Worm (Caenorhabditis elegans) whole organism, L1 larva: ENCODE results near the gene Y49E10.10.

Experiments used
- C04F5.9 ChIP-seq: sonication (generic microtip); optimal IDR thresholded peaks from 2 replicates; lab custom pipeline; 2016; ENCODE audit warnings: missing genetic modification characterization, missing compliant biosample characterization
- C16A3.4 ChIP-seq: fragments of 150-350 bp; optimal IDR thresholded peaks from 2 replicates; lab custom pipeline; 2014; ENCODE audit warnings: missing biosample characterization, missing genetic modification characterization
- C34B4.2 ChIP-seq: sonication (generic microtip); optimal IDR thresholded peaks from 2 replicates; lab custom pipeline; 2017; ENCODE audit warnings: mild to moderate bottlenecking, missing genetic modification characterization, missing compliant biosample characterization
- blmp-1 ChIP-seq: fragments of 150-350 bp; optimal IDR thresholded peaks from 2 replicates; lab custom pipeline; 2014; ENCODE audit warnings: missing biosample characterization, missing genetic modification characterization
- ceh-63 ChIP-seq: fragments of 200-800 bp; sonication (Bioruptor generic); optimal IDR thresholded peaks from 2 replicates; lab custom pipeline; 2018; ENCODE audit warnings: mild to moderate bottlenecking, missing genetic modification characterization, missing compliant biosample characterization
- ceh-8 ChIP-seq: fragments of 200-800 bp; sonication (Bioruptor generic); optimal IDR thresholded peaks from 2 replicates; lab custom pipeline; 2018; ENCODE audit warnings: mild to moderate bottlenecking, missing genetic modification characterization, moderate library complexity, missing compliant biosample characterization
- ceh-82 ChIP-seq, 3 experiments: fragments of 150-350 bp in 1 of 3; sonication (generic microtip) in 2 of 3; optimal IDR thresholded peaks; 2 replicates each; lab custom pipeline; 2014 to 2017; ENCODE audit warnings: missing biosample characterization in 3 of 3, missing genetic modification characterization in 3 of 3
- ces-1 ChIP-seq: fragments of 150-350 bp; optimal IDR thresholded peaks from 2 replicates; lab custom pipeline; 2014; ENCODE audit warnings: missing biosample characterization, missing genetic modification reagents, missing genetic modification characterization
- efl-1 ChIP-seq, 4 experiments: fragments of 150-350 bp; optimal IDR thresholded peaks in 3 of 4; peaks in 1 of 4; 1 replicate in 1 of 4; 2 replicates in 3 of 4; lab custom pipeline; 2014; ENCODE audit warnings: missing biosample characterization in 2 of 4, missing genetic modification characterization in 2 of 4, missing genetic modification reagents in 2 of 4
- elt-2 ChIP-seq: sonication (generic microtip); optimal IDR thresholded peaks from 2 replicates; lab custom pipeline; 2016; ENCODE audit warnings: missing genetic modification characterization, mild to moderate bottlenecking, inconsistent platforms, missing compliant biosample characterization, missing genetic modification reagents
- ets-5 ChIP-seq: fragments of 200-800 bp; sonication (Bioruptor generic); IDR thresholded peaks from 2 replicates; pipeline ENCODE4 v1.3.6; 2022; ENCODE audit warnings: missing genetic modification characterization, missing compliant biosample characterization
- fkh-4 ChIP-seq: sonication (generic microtip); optimal IDR thresholded peaks from 2 replicates; lab custom pipeline; 2016; ENCODE audit warnings: missing compliant biosample characterization, missing genetic modification characterization, borderline replicate concordance
- fkh-8 ChIP-seq: sonication (generic microtip); optimal IDR thresholded peaks from 2 replicates; lab custom pipeline; 2016; ENCODE audit warnings: mild to moderate bottlenecking, missing genetic modification characterization, missing compliant biosample characterization
- hlh-4 ChIP-seq: sonication (generic microtip); optimal IDR thresholded peaks from 2 replicates; lab custom pipeline; 2016; ENCODE audit warnings: mild to moderate bottlenecking, missing genetic modification characterization, missing compliant biosample characterization
- irx-1 ChIP-seq: sonication (generic microtip); optimal IDR thresholded peaks from 2 replicates; lab custom pipeline; 2016; ENCODE audit warnings: missing genetic modification characterization, missing compliant biosample characterization
- isw-1 ChIP-seq: fragments of 200-800 bp; sonication (Bioruptor generic); IDR thresholded peaks from 2 replicates; pipeline ENCODE4 v1.3.6; 2022; ENCODE audit warnings: missing genetic modification characterization, missing compliant biosample characterization
- lin-13 ChIP-seq: fragments of 150-350 bp; optimal IDR thresholded peaks from 2 replicates; lab custom pipeline; 2014; ENCODE audit warnings: missing biosample characterization, missing genetic modification reagents, missing genetic modification characterization
- lin-15B ChIP-seq: fragments of 150-350 bp; sonication (generic microtip); optimal IDR thresholded peaks from 3 replicates; lab custom pipeline; 2014; ENCODE audit warnings: missing biosample characterization, missing genetic modification characterization
- lin-35 ChIP-seq, 2 experiments: fragments of 150-350 bp; optimal IDR thresholded peaks; 2 replicates each; lab custom pipeline; 2014; ENCODE audit warnings: missing biosample characterization in 2 of 2, missing genetic modification characterization in 2 of 2, missing genetic modification reagents in 2 of 2
- lin-39 ChIP-seq: fragments of 150-350 bp; optimal IDR thresholded peaks from 2 replicates; lab custom pipeline; 2014; ENCODE audit warnings: missing biosample characterization, missing genetic modification reagents, missing genetic modification characterization
- mab-9 ChIP-seq: fragments of 200-800 bp; sonication (Bioruptor generic); IDR thresholded peaks from 2 replicates; pipeline ENCODE4 v1.3.6; 2022; ENCODE audit warnings: missing genetic modification reagents, missing genetic modification characterization, missing compliant biosample characterization
- mef-2 ChIP-seq: fragments of 150-350 bp; optimal IDR thresholded peaks from 2 replicates; lab custom pipeline; 2014; ENCODE audit warnings: missing biosample characterization, missing genetic modification characterization
- nhr-11 ChIP-seq: fragments of 150-350 bp; optimal IDR thresholded peaks from 2 replicates; lab custom pipeline; 2014; ENCODE audit warnings: missing biosample characterization, missing genetic modification characterization
- nhr-12 ChIP-seq: sonication (generic microtip); optimal IDR thresholded peaks from 2 replicates; lab custom pipeline; 2017; ENCODE audit warnings: missing biosample characterization, missing genetic modification characterization
- nhr-19 ChIP-seq: fragments of 200-800 bp; sonication (Bioruptor generic); conservative IDR thresholded peaks from 2 replicates; pipeline ENCODE4 v1.3.6; 2022; ENCODE audit warnings: missing genetic modification characterization, missing compliant biosample characterization
- nhr-20 ChIP-seq: sonication (generic microtip); optimal IDR thresholded peaks from 2 replicates; lab custom pipeline; 2016; ENCODE audit warnings: mild to moderate bottlenecking, missing genetic modification characterization, missing compliant biosample characterization
- nhr-28 ChIP-seq: fragments of 150-350 bp; optimal IDR thresholded peaks from 2 replicates; lab custom pipeline; 2014; ENCODE audit warnings: missing biosample characterization, missing genetic modification characterization
- nhr-47 ChIP-seq: sonication (generic microtip); optimal IDR thresholded peaks from 2 replicates; lab custom pipeline; 2016; ENCODE audit warnings: mild to moderate bottlenecking, missing genetic modification characterization, moderate library complexity, missing compliant biosample characterization
- nhr-76 ChIP-seq: sonication (generic microtip); optimal IDR thresholded peaks from 2 replicates; lab custom pipeline; 2017; ENCODE audit warnings: missing biosample characterization, missing genetic modification characterization
- nhr-84 ChIP-seq: sonication (generic microtip); optimal IDR thresholded peaks from 2 replicates; lab custom pipeline; 2017; ENCODE audit warnings: missing biosample characterization, missing genetic modification characterization
- nhr-85 ChIP-seq: sonication (generic microtip); peaks from one replicate; lab custom pipeline; 2016; ENCODE audit warnings: missing genetic modification characterization, inconsistent platforms, missing compliant biosample characterization
- nhr-90 ChIP-seq: sonication (generic microtip); optimal IDR thresholded peaks from 2 replicates; lab custom pipeline; 2016; ENCODE audit warnings: mild to moderate bottlenecking, missing genetic modification characterization, missing compliant biosample characterization; ENCODE audit not compliant: poor library complexity
- rnt-1 ChIP-seq: sonication (generic microtip); optimal IDR thresholded peaks from 2 replicates; lab custom pipeline; 2016; ENCODE audit warnings: mild to moderate bottlenecking, missing genetic modification characterization, moderate library complexity, missing compliant biosample characterization
- skn-1 ChIP-seq: fragments of 150-350 bp; optimal IDR thresholded peaks from 2 replicates; lab custom pipeline; 2014; ENCODE audit warnings: missing biosample characterization, missing genetic modification characterization
- snpc-4 ChIP-seq: fragments of 150-350 bp; optimal IDR thresholded peaks from 2 replicates; lab custom pipeline; 2014; ENCODE audit warnings: missing biosample characterization, missing genetic modification characterization
- sup-37 ChIP-seq: fragments of 200-800 bp; sonication (Bioruptor generic); optimal IDR thresholded peaks from 2 replicates; lab custom pipeline; 2018; ENCODE audit warnings: mild to moderate bottlenecking, missing genetic modification characterization, missing compliant biosample characterization
- unc-86 ChIP-seq: sonication (generic microtip); optimal IDR thresholded peaks from 2 replicates; lab custom pipeline; 2016; ENCODE audit warnings: missing genetic modification characterization, missing compliant biosample characterization
- unc-98 ChIP-seq: fragments of 200-800 bp; sonication (Bioruptor generic); IDR thresholded peaks from 2 replicates; pipeline ENCODE4 v1.3.6; 2022; ENCODE audit warnings: missing genetic modification characterization, missing compliant biosample characterization
- zag-1 ChIP-seq: fragments of 150-350 bp; optimal IDR thresholded peaks from 2 replicates; lab custom pipeline; 2014; ENCODE audit warnings: missing biosample characterization, missing genetic modification characterization
- zip-4 ChIP-seq: fragments of 200-800 bp; sonication (Bioruptor generic); optimal IDR thresholded peaks from 2 replicates; lab custom pipeline; 2018; ENCODE audit warnings: mild to moderate bottlenecking, missing genetic modification characterization, moderate library complexity, missing compliant biosample characterization
- ztf-11 ChIP-seq, 2 experiments: sonication (generic microtip); optimal IDR thresholded peaks; 2 replicates each; lab custom pipeline; 2016 to 2017; ENCODE audit warnings: missing genetic modification characterization in 2 of 2, missing biosample characterization in 1 of 2, missing compliant biosample characterization in 1 of 2

Y49E10.10 gene

ce11 chrIII:12443880-12444279 lies 48.6 kb downstream of the Y49E10.10 start:
- no peak for TF ChIP-seq zip-4 (GFP tag; lab: Kevin White, UChicago)
- TF ChIP-seq nhr-12 (tag; lab: Kevin White, UChicago) = no peak
- TF ChIP-seq rnt-1 (tag; lab: Kevin White, UChicago) = no peak
- no peak for TF ChIP-seq hlh-4 (tag; lab: Kevin White, UChicago)
- TF ChIP-seq unc-86 = no peak
- TF ChIP-seq zag-1 = no peak
- TF ChIP-seq C04F5.9 (tag; lab: Kevin White, UChicago) = no peak
- TF ChIP-seq ets-5 (GFP tag; lab: Robert Waterston, UW) = no peak
- TF ChIP-seq irx-1 (tag; lab: Kevin White, UChicago) = no peak
- no peak for TF ChIP-seq nhr-85
- no peak for TF ChIP-seq ceh-8
- no peak for TF ChIP-seq C16A3.4 (tag; lab: Kevin White, UChicago)
- no peak for TF ChIP-seq nhr-19 (GFP tag; lab: Robert Waterston, UW)
- TF ChIP-seq skn-1 = no peak
- no peak for TF ChIP-seq C34B4.2 (tag; lab: Kevin White, UChicago)
- TF ChIP-seq snpc-4 (tag; lab: Kevin White, UChicago) = no peak
- no peak for TF ChIP-seq nhr-20 (tag; lab: Kevin White, UChicago)
- no peak for TF ChIP-seq ceh-63 (GFP tag; lab: Kevin White, UChicago)
- TF ChIP-seq isw-1 (GFP tag; lab: Robert Waterston, UW) = no peak
- no peak for TF ChIP-seq nhr-47 (tag; lab: Kevin White, UChicago)

ce11 chrIII:12445223-12445622 lies 50.0 kb downstream of the Y49E10.10 start:
- TF ChIP-seq mef-2 (no peak), nhr-90 (no peak), ztf-11 (tag; optimal IDR thresholded peaks at IDR 0.05; lab: Kevin White, UChicago) (no peak), unc-98 (no peak), ces-1 (GFP tag; lab: Kevin White, UChicago) (no peak), unc-86 (no peak), lin-39 (tag; lab: Kevin White, UChicago) (no peak), sup-37 (GFP tag; lab: Kevin White, UChicago) (no peak), lin-13 (GFP tag; lab: Kevin White, UChicago) (no peak), elt-2 (tag; lab: Kevin White, UChicago) (peak; percentile 90), nhr-84 (tag; lab: Kevin White, UChicago) (no peak), nhr-76 (tag; lab: Kevin White, UChicago) (no peak), ceh-82 (tag; optimal IDR thresholded peaks at IDR 0.05; lab: Kevin White, UChicago) (no peak), lin-35 (GFP tag; optimal IDR thresholded peaks at IDR 0.05; lab: Kevin White, UChicago) (peak in 1 of 2 experiments; percentile 15), blmp-1 (tag; lab: Kevin White, UChicago) (no peak), nhr-28 (tag; lab: Kevin White, UChicago) (no peak), snpc-4 (tag; lab: Kevin White, UChicago) (no peak), fkh-8 (tag; lab: Kevin White, UChicago) (no peak), efl-1 (optimal IDR thresholded peaks at IDR 0.05; lab: Kevin White, UChicago) (no peak), efl-1 (GFP tag; optimal IDR thresholded peaks at IDR 0.05 in 1 of 2; lab: Kevin White, UChicago) (peak in 1 of 2 experiments; percentile 62), mab-9 (GFP tag; lab: Robert Waterston, UW) (no peak), zip-4 (GFP tag; lab: Kevin White, UChicago) (no peak), ceh-8 (no peak), lin-15B (no peak), nhr-11 (tag; lab: Kevin White, UChicago) (no peak)
- TF ChIP-seq, all 84 proteins: peak for 3

ce11 chrIII:12445991-12446502 lies 50.8 kb downstream of the Y49E10.10 start, which contains the start of gene Y49E10.18:
TSS of gene Y49E10.18 (minus strand) at chrIII:12446106.
- no peak for TF ChIP-seq fkh-4
- peak; percentile 21 for TF ChIP-seq nhr-20 (tag; lab: Kevin White, UChicago)
- peak; percentile 81 for TF ChIP-seq elt-2 (tag; lab: Kevin White, UChicago)
- TF ChIP-seq rnt-1 (tag; lab: Kevin White, UChicago) = no peak
